Fruit fly (Drosophila melanogaster) whole organism, prepupa: ENCODE results near the gene Edg78E.

Experiments used
- Blimp-1 ChIP-seq: fragments of 200-800 bp; sonication (Bioruptor generic); optimal IDR thresholded peaks from 3 replicates; lab custom pipeline; 2017; ENCODE audit warnings: missing biosample characterization, missing genetic modification characterization, mild to moderate bottlenecking, moderate library complexity, missing genetic modification reagents
- CG10631 ChIP-seq: fragments of 200-800 bp; sonication (Bioruptor generic); optimal IDR thresholded peaks from 2 replicates; lab custom pipeline; 2016; ENCODE audit warnings: missing biosample characterization, missing genetic modification characterization
- CG10669 ChIP-seq: fragments of 200-800 bp; sonication (Bioruptor generic); optimal IDR thresholded peaks from 3 replicates; lab custom pipeline; 2018; ENCODE audit warnings: missing biosample characterization, mild to moderate bottlenecking, missing genetic modification characterization, moderate library complexity
- CG11294 ChIP-seq: fragments of 200-800 bp; sonication (Bioruptor generic); IDR thresholded peaks from 2 replicates; pipeline ENCODE4 v1.3.6; 2022; ENCODE audit warnings: missing biosample characterization, missing genetic modification characterization
- CG11902 ChIP-seq: fragments of 200-800 bp; sonication (Bioruptor generic); optimal IDR thresholded peaks from 3 replicates; lab custom pipeline; 2016; ENCODE audit warnings: missing biosample characterization, missing genetic modification characterization
- CG1621 ChIP-seq: fragments of 200-800 bp; sonication (Bioruptor generic); optimal IDR thresholded peaks from 3 replicates; lab custom pipeline; 2018; ENCODE audit warnings: missing biosample characterization, mild to moderate bottlenecking, missing genetic modification characterization
- CG16779 ChIP-seq: fragments of 200-800 bp; sonication (Bioruptor generic); optimal IDR thresholded peaks from 3 replicates; lab custom pipeline; 2017; ENCODE audit warnings: missing biosample characterization, mild to moderate bottlenecking, missing genetic modification characterization
- CG3032 ChIP-seq: fragments of 200-800 bp; optimal IDR thresholded peaks from 2 replicates; lab custom pipeline; 2019; ENCODE audit warnings: missing biosample characterization, mild to moderate bottlenecking, missing genetic modification characterization, moderate library complexity
- CG32006 ChIP-seq: fragments of 200-800 bp; sonication (Bioruptor generic); optimal IDR thresholded peaks from 3 replicates; lab custom pipeline; 2017; ENCODE audit warnings: missing biosample characterization, mild to moderate bottlenecking, missing genetic modification characterization
- CG34406 ChIP-seq: fragments of 200-800 bp; sonication (Bioruptor generic); optimal IDR thresholded peaks from 3 replicates; lab custom pipeline; 2016; ENCODE audit warnings: missing biosample characterization, missing genetic modification characterization
- CG3919 ChIP-seq: fragments of 200-800 bp; sonication (Bioruptor generic); optimal IDR thresholded peaks from 3 replicates; lab custom pipeline; 2016; ENCODE audit warnings: missing biosample characterization, missing genetic modification characterization
- CG4318 ChIP-seq: fragments of 200-800 bp; sonication (Bioruptor generic); optimal IDR thresholded peaks from 3 replicates; lab custom pipeline; 2017; ENCODE audit warnings: missing biosample characterization, mild to moderate bottlenecking, missing genetic modification characterization
- CG6163 ChIP-seq: fragments of 200-800 bp; sonication (Bioruptor generic); IDR thresholded peaks from 3 replicates; pipeline ENCODE4 v1.3.6; 2022; ENCODE audit warnings: missing biosample characterization, missing genetic modification characterization
- CG6276 ChIP-seq: fragments of 200-800 bp; sonication (Bioruptor generic); optimal IDR thresholded peaks from 2 replicates; lab custom pipeline; 2017; ENCODE audit warnings: missing biosample characterization, mild to moderate bottlenecking, missing genetic modification characterization
- CG6808 ChIP-seq: fragments of 200-800 bp; sonication (Bioruptor generic); optimal IDR thresholded peaks from 3 replicates; lab custom pipeline; 2017; ENCODE audit warnings: missing biosample characterization, missing genetic modification characterization, mild to moderate bottlenecking, moderate library complexity, missing genetic modification reagents
- CG6854 ChIP-seq: fragments of 200-800 bp; sonication (Bioruptor generic); optimal IDR thresholded peaks from 2 replicates; lab custom pipeline; 2017; ENCODE audit warnings: missing biosample characterization, mild to moderate bottlenecking, missing genetic modification characterization
- CG7368 ChIP-seq: fragments of 200-800 bp; sonication (Bioruptor generic); optimal IDR thresholded peaks from 3 replicates; lab custom pipeline; 2016; ENCODE audit warnings: missing biosample characterization, missing genetic modification characterization
- CG8119 ChIP-seq: fragments of 200-800 bp; sonication (Bioruptor generic); IDR thresholded peaks from 3 replicates; pipeline ENCODE4 v1.3.6; 2022; ENCODE audit warnings: missing biosample characterization, missing genetic modification characterization
- CG8319 ChIP-seq: fragments of 200-800 bp; sonication (Bioruptor generic); optimal IDR thresholded peaks from 3 replicates; lab custom pipeline; 2016; ENCODE audit warnings: missing biosample characterization, missing genetic modification characterization
- CG8632 ChIP-seq: fragments of 200-800 bp; sonication (Bioruptor generic); optimal IDR thresholded peaks from 3 replicates; lab custom pipeline; 2016; ENCODE audit warnings: missing biosample characterization, missing genetic modification characterization
- CG9139 ChIP-seq: fragments of 200-800 bp; sonication (Bioruptor generic); optimal IDR thresholded peaks from 3 replicates; lab custom pipeline; 2017; ENCODE audit warnings: missing biosample characterization, mild to moderate bottlenecking, missing genetic modification characterization
- Ets21C ChIP-seq: fragments of 200-800 bp; sonication (Bioruptor generic); optimal IDR thresholded peaks from 3 replicates; lab custom pipeline; 2016; ENCODE audit warnings: missing biosample characterization, missing genetic modification characterization
- Gug ChIP-seq: fragments of 200-800 bp; sonication (Bioruptor generic); IDR thresholded peaks from 2 replicates; pipeline ENCODE4 v1.3.6; 2022; ENCODE audit warnings: missing biosample characterization, missing genetic modification characterization
- Hr38 ChIP-seq: sonication (Bioruptor generic); optimal IDR thresholded peaks from 2 replicates; lab custom pipeline; 2016; ENCODE audit warnings: missing biosample characterization, missing genetic modification characterization
- Hr39 ChIP-seq: fragments of 200-800 bp; sonication (Bioruptor generic); optimal IDR thresholded peaks from 2 replicates; lab custom pipeline; 2016; ENCODE audit warnings: missing biosample characterization, missing genetic modification characterization
- Hr4 ChIP-seq: fragments of 200-800 bp; sonication (Bioruptor generic); optimal IDR thresholded peaks from 3 replicates; lab custom pipeline; 2016; ENCODE audit warnings: missing biosample characterization, missing genetic modification characterization
- Lpt ChIP-seq: fragments of 200-800 bp; sonication (Bioruptor generic); optimal IDR thresholded peaks from 3 replicates; lab custom pipeline; 2016; ENCODE audit warnings: missing biosample characterization, missing genetic modification characterization
- OdsH ChIP-seq: fragments of 200-800 bp; sonication (Bioruptor generic); optimal IDR thresholded peaks from 3 replicates; lab custom pipeline; 2016; ENCODE audit warnings: missing biosample characterization, missing genetic modification characterization
- Smox ChIP-seq: fragments of 200-800 bp; sonication (Bioruptor generic); optimal IDR thresholded peaks from 3 replicates; lab custom pipeline; 2016; ENCODE audit warnings: missing biosample characterization, missing genetic modification characterization
- Sox102F ChIP-seq: fragments of 200-800 bp; sonication (Bioruptor generic); optimal IDR thresholded peaks from 2 replicates; lab custom pipeline; 2016; ENCODE audit warnings: missing biosample characterization, mild to moderate bottlenecking, missing genetic modification characterization
- Sox14 ChIP-seq: fragments of 200-800 bp; sonication (Bioruptor generic); optimal IDR thresholded peaks from 3 replicates; lab custom pipeline; 2016; ENCODE audit warnings: missing biosample characterization, missing genetic modification characterization
- Sox15 ChIP-seq: fragments of 200-800 bp; sonication (Bioruptor generic); optimal IDR thresholded peaks from 3 replicates; lab custom pipeline; 2016; ENCODE audit warnings: missing biosample characterization, missing genetic modification characterization
- cyc ChIP-seq: fragments of 200-800 bp; sonication (Bioruptor generic); optimal IDR thresholded peaks from 3 replicates; lab custom pipeline; 2016; ENCODE audit warnings: missing biosample characterization, missing genetic modification characterization
- eg ChIP-seq: fragments of 200-800 bp; sonication (Bioruptor generic); IDR thresholded peaks from 3 replicates; pipeline ENCODE4 v1.3.6; 2022; ENCODE audit warnings: missing biosample characterization, missing genetic modification characterization
- esn ChIP-seq: fragments of 200-800 bp; sonication (Bioruptor generic); optimal IDR thresholded peaks from 2 replicates; lab custom pipeline; 2016; ENCODE audit warnings: missing biosample characterization, mild to moderate bottlenecking, missing genetic modification characterization, moderate library complexity
- fd59A ChIP-seq: fragments of 200-800 bp; sonication (Bioruptor generic); optimal IDR thresholded peaks from 2 replicates; lab custom pipeline; 2017; ENCODE audit warnings: missing biosample characterization, mild to moderate bottlenecking, missing genetic modification characterization, missing genetic modification reagents
- fd85E ChIP-seq: fragments of 200-800 bp; sonication (Bioruptor generic); optimal IDR thresholded peaks from 3 replicates; lab custom pipeline; 2016; ENCODE audit warnings: missing biosample characterization, missing genetic modification characterization
- fkh ChIP-seq: fragments of 200-800 bp; sonication (Bioruptor generic); optimal IDR thresholded peaks from 3 replicates; lab custom pipeline; 2017; ENCODE audit warnings: missing biosample characterization, mild to moderate bottlenecking, missing genetic modification characterization, moderate library complexity
- lz ChIP-seq: fragments of 200-800 bp; sonication (Bioruptor generic); optimal IDR thresholded peaks from 3 replicates; lab custom pipeline; 2016; ENCODE audit warnings: missing biosample characterization, missing genetic modification characterization
- spab ChIP-seq: fragments of 200-800 bp; sonication (Bioruptor generic); optimal IDR thresholded peaks from 2 replicates; lab custom pipeline; 2017; ENCODE audit warnings: missing biosample characterization, mild to moderate bottlenecking, missing genetic modification characterization, missing genetic modification reagents
- ss ChIP-seq, 2 experiments: fragments of 200-800 bp; sonication (Bioruptor generic); optimal IDR thresholded peaks; 2 replicates in 1 of 2; 3 replicates in 1 of 2; lab custom pipeline; 2017 to 2018; ENCODE audit warnings: mild to moderate bottlenecking in 2 of 2, missing biosample characterization in 2 of 2, missing genetic modification characterization in 2 of 2, moderate library complexity in 1 of 2
- svp ChIP-seq: fragments of 200-800 bp; sonication (Bioruptor generic); peaks from one replicate; lab custom pipeline; 2016; ENCODE audit warnings: missing biosample characterization, missing genetic modification characterization
- topi ChIP-seq: fragments of 200-800 bp; sonication (Bioruptor generic); optimal IDR thresholded peaks from 3 replicates; lab custom pipeline; 2016; ENCODE audit warnings: missing biosample characterization, missing genetic modification characterization

Edg78E gene

DNA sequence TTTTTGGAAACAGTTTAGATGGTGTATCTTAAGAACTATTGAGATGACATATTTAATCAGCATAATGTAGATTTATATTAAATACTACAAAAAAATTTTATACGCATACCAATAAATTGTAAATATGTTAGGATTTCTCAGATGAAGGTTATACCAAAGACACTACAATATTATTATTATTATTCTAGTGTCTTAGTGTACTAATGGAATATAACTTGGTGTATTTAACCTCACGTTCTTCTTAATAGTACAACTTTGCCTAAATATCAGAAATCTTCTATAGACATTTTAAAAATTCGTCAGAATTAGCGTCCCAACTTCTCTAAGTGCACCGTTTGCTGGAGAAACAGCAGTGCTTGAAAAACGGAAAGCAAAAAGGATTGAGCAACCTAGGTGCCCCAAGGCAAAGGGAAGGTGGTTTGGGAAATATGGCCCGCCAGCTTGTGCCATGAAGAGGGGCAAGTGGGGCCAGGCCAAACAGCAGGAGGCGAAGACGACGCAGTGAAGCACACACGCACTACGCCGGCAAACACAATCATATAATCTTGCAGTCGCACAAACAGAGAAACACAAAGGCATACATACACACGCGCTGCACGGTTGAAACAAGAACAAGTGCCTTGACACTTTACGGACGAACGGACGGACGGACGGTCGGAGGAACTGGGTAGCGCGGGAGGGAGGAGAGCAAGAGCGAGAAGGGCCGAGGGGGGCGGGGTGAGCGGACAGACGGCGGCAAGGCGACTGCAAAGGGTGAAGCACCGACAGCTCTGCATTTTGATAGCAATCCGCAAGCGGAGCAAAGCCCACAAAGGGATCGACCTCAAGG is 44.5 kb downstream of the Edg78E start (continued):
- peak; percentile 47 for TF ChIP-seq OdsH (GFP tag; lab: Kevin White, UChicago)
- no peak for TF ChIP-seq CG6854 (GFP tag; lab: Kevin White, UChicago)
- peak; percentile 55 for TF ChIP-seq CG8632 (GFP tag; lab: Kevin White, UChicago)
- peak; percentile 51 for TF ChIP-seq fd59A (GFP tag; lab: Kevin White, UChicago)
- TF ChIP-seq CG6276 (GFP tag; lab: Kevin White, UChicago) = no peak
- TF ChIP-seq ss (GFP tag; optimal IDR thresholded peaks at IDR 0.05; lab: Kevin White, UChicago) = no peak
- no peak for TF ChIP-seq CG4318 (GFP tag; lab: Kevin White, UChicago)
- TF ChIP-seq Sox15 = peak; percentile 31
- no peak for TF ChIP-seq CG11294 (GFP tag; lab: Robert Waterston, UW)
- peak; percentile 28 for TF ChIP-seq CG11902
- no peak for TF ChIP-seq CG7368 (GFP tag; lab: Kevin White, UChicago)
- TF ChIP-seq CG8119 = no peak

DNA sequence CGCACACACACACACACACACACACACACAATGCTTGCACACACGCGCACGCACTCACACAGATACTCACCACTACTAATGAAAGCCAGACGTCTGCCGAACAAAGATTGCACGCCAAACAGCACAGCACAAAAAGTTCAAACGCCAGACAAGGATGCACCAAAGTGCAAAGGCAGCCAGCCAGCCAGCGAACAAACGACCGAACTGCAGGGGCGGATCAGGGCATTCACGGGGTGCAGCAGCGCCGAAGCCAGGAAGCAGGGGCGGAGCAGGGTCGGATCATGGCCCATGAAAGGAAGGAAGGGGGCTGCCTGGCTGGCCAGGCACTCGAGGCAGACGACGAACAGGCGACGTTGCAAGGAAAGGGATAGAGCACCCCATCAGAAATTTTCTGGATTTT is 45.1 kb downstream of the Edg78E start:
- TF ChIP-seq Sox14 (GFP tag; lab: Kevin White, UChicago) (no peak), CG10669 (GFP tag; lab: Kevin White, UChicago) (no peak), ss (GFP tag; optimal IDR thresholded peaks at IDR 0.05; lab: Kevin White, UChicago) (peak in 1 of 2 experiments; percentile 40), CG11902 (peak; percentile 95), Sox102F (GFP tag; lab: Kevin White, UChicago) (peak; percentile 13), CG11294 (GFP tag; lab: Robert Waterston, UW) (no peak), svp (GFP tag; lab: Kevin White, UChicago) (peak; percentile 84), Hr39 (GFP tag; lab: Kevin White, UChicago) (peak; percentile 8), CG3032 (tag; lab: Kevin White, UChicago) (no peak), Lpt (no peak), Blimp-1 (GFP tag; lab: Kevin White, UChicago) (no peak), Ets21C (GFP tag; lab: Kevin White, UChicago) (no peak), CG16779 (no peak), fd85E (GFP tag; lab: Kevin White, UChicago) (no peak), CG32006 (GFP tag; lab: Kevin White, UChicago) (no peak), eg (peak; percentile 15; the same call in 1 of the 3 replicates), CG8119 (0 out of 3 replicates have a peak, but pooled peaks have one; percentile 8), CG8632 (GFP tag; lab: Kevin White, UChicago) (no peak), esn (GFP tag; lab: Kevin White, UChicago) (no peak)

DNA sequence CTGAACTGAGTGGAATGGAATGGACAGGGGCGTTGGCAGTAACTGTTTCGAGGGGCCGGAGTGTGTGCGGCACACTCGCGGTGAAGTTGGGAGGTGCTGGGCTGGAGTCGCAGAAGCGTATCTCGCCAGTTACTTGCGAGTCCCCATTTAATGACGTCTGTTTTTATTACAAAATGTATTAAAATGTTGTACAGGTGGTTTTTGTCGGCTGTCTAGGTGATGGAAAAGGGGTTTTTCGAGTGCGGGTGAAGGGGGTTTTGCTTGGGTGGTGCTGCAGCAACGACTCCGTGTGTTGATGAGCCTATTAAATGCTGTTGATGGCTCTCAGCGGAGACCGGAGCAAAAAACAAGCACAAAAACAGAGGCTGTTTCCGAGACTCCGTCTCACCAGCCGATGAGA is 46.2 kb downstream of the Edg78E start:
- no peak for TF ChIP-seq Hr38 (GFP tag; lab: Kevin White, UChicago)
- peak; percentile 29 for TF ChIP-seq Sox102F (GFP tag; lab: Kevin White, UChicago)
- peak; percentile 41 for TF ChIP-seq CG9139
- peak; percentile 58 for TF ChIP-seq CG32006 (GFP tag; lab: Kevin White, UChicago)
- peak; percentile 56 for TF ChIP-seq Sox14 (GFP tag; lab: Kevin White, UChicago)
- TF ChIP-seq CG4318 (GFP tag; lab: Kevin White, UChicago) = peak; percentile 1
- peak; percentile 50 for TF ChIP-seq CG34406 (GFP tag; lab: Kevin White, UChicago)
- TF ChIP-seq CG11294 (GFP tag; lab: Robert Waterston, UW) = peak; percentile 20; the same call in 1 of the 2 replicates
- peak; percentile 56 for TF ChIP-seq esn (GFP tag; lab: Kevin White, UChicago)
- peak; percentile 59 for TF ChIP-seq CG7368 (GFP tag; lab: Kevin White, UChicago)
- TF ChIP-seq CG6808 (GFP tag; lab: Kevin White, UChicago) = peak; percentile 71
- peak; percentile 38 for TF ChIP-seq CG8319
- peak; percentile 9 for TF ChIP-seq Ets21C (GFP tag; lab: Kevin White, UChicago)
- TF ChIP-seq CG10631 (GFP tag; lab: Kevin White, UChicago) = peak; percentile 59
- peak; percentile 51 for TF ChIP-seq cyc (GFP tag; lab: Kevin White, UChicago)
- peak; percentile 44 for TF ChIP-seq lz (GFP tag; lab: Kevin White, UChicago)
- TF ChIP-seq svp (GFP tag; lab: Kevin White, UChicago) = peak; percentile 61
- TF ChIP-seq CG1621 (tag; lab: Kevin White, UChicago) = peak; percentile 83
- no peak for TF ChIP-seq fd85E (GFP tag; lab: Kevin White, UChicago)
- TF ChIP-seq CG8632 (GFP tag; lab: Kevin White, UChicago) = peak; percentile 61
- peak; percentile 70 for TF ChIP-seq CG10669 (GFP tag; lab: Kevin White, UChicago)
- peak; percentile 72 for TF ChIP-seq CG3919 (GFP tag; lab: Kevin White, UChicago)
- TF ChIP-seq fkh (GFP tag; lab: Kevin White, UChicago) = no peak
- peak; percentile 54 for TF ChIP-seq Gug (GFP tag; lab: Robert Waterston, UW)
- peak; percentile 64 for TF ChIP-seq spab (GFP tag; lab: Kevin White, UChicago)
- peak; percentile 34 for TF ChIP-seq Hr4
- peak; percentile 36 for TF ChIP-seq CG6276 (GFP tag; lab: Kevin White, UChicago)
- TF ChIP-seq Hr39 (GFP tag; lab: Kevin White, UChicago) = peak; percentile 45
- peak; percentile 32 for TF ChIP-seq Smox
- TF ChIP-seq topi (GFP tag; lab: Kevin White, UChicago) = peak; percentile 60
- TF ChIP-seq eg = 0 out of 3 replicates have a peak, but pooled peaks have one; percentile 50
- peak; percentile 62 for TF ChIP-seq OdsH (GFP tag; lab: Kevin White, UChicago)
- TF ChIP-seq CG6163 (GFP tag; lab: Robert Waterston, UW) = peak; percentile 82
